Worm (Caenorhabditis elegans) whole organism, early embryonic: Measurements from ENCODE around the gene unc-26.

Experiments
- B0310.2 ChIP-seq: sonication (generic microtip); optimal IDR thresholded peaks from 2 replicates; lab custom pipeline; 2016; ENCODE audit warnings: mild to moderate bottlenecking, missing genetic modification characterization, missing compliant biosample characterization
- F13C5.2 ChIP-seq: sonication (generic microtip); optimal IDR thresholded peaks from 2 replicates; lab custom pipeline; 2017; ENCODE audit warnings: mild to moderate bottlenecking, missing genetic modification characterization, inconsistent platforms, missing compliant biosample characterization
- aly-1 ChIP-seq: sonication (generic microtip); optimal IDR thresholded peaks from 2 replicates; lab custom pipeline; 2016; ENCODE audit warnings: missing genetic modification characterization, missing compliant biosample characterization
- ama-1 ChIP-seq: fragments of 150-350 bp; optimal IDR thresholded peaks from 2 replicates; lab custom pipeline; 2014
- ceh-13 ChIP-seq: fragments of 200-800 bp; sonication (Bioruptor generic); optimal IDR thresholded peaks from 2 replicates; lab custom pipeline; 2018; ENCODE audit warnings: mild to moderate bottlenecking, missing genetic modification characterization, missing compliant biosample characterization
- ceh-36 ChIP-seq: sonication (generic microtip); optimal IDR thresholded peaks from 2 replicates; lab custom pipeline; 2016; ENCODE audit warnings: missing genetic modification characterization, inconsistent platforms, missing compliant biosample characterization
- ets-7 ChIP-seq: sonication (generic microtip); optimal IDR thresholded peaks from 2 replicates; lab custom pipeline; 2016; ENCODE audit warnings: missing genotype, missing genetic modification characterization, missing compliant biosample characterization
- flt-1 ChIP-seq: fragments of 200-800 bp; sonication (Bioruptor generic); IDR thresholded peaks from 2 replicates; pipeline ENCODE4 v1.3.6; 2022; ENCODE audit warnings: missing genetic modification characterization, missing compliant biosample characterization
- hmbx-1 ChIP-seq: sonication (generic microtip); optimal IDR thresholded peaks from 2 replicates; lab custom pipeline; 2016; ENCODE audit warnings: mild to moderate bottlenecking, missing genetic modification characterization, missing compliant biosample characterization
- hmg-4 ChIP-seq: fragments of 200-800 bp; sonication (Bioruptor generic); optimal IDR thresholded peaks from 2 replicates; lab custom pipeline; 2018; ENCODE audit warnings: mild to moderate bottlenecking, missing genetic modification characterization, missing compliant biosample characterization
- hnd-1 ChIP-seq: sonication (generic microtip); optimal IDR thresholded peaks from 2 replicates; lab custom pipeline; 2016; ENCODE audit warnings: missing genetic modification characterization, missing compliant biosample characterization
- pes-1 ChIP-seq: fragments of 200-800 bp; sonication (Bioruptor generic); IDR thresholded peaks from 2 replicates; pipeline ENCODE4 v1.3.6; 2022; ENCODE audit warnings: missing genetic modification reagents, missing genetic modification characterization, missing compliant biosample characterization
- scrt-1 ChIP-seq: fragments of 200-800 bp; sonication (Bioruptor generic); IDR thresholded peaks from 2 replicates; pipeline ENCODE4 v1.3.6; 2022; ENCODE audit warnings: missing genetic modification characterization, missing compliant biosample characterization
- sea-1 ChIP-seq: fragments of 200-800 bp; sonication (Bioruptor generic); conservative IDR thresholded peaks from 2 replicates; pipeline ENCODE4 v1.3.6; 2022; ENCODE audit warnings: missing genetic modification characterization, missing compliant biosample characterization
- tbx-11 ChIP-seq: fragments of 200-800 bp; sonication (Bioruptor generic); IDR thresholded peaks from 2 replicates; pipeline ENCODE4 v1.3.6; 2022; ENCODE audit warnings: missing genetic modification characterization, missing compliant biosample characterization
- tbx-37 ChIP-seq: fragments of 200-800 bp; sonication (Bioruptor generic); conservative IDR thresholded peaks from 2 replicates; pipeline ENCODE4 v1.3.6; 2022; ENCODE audit warnings: missing genetic modification reagents, missing genetic modification characterization, missing compliant biosample characterization
- tra-4 ChIP-seq: sonication (generic microtip); optimal IDR thresholded peaks from 2 replicates; lab custom pipeline; 2017; ENCODE audit warnings: missing genetic modification characterization, missing compliant biosample characterization

The unc-26 gene

DNA sequence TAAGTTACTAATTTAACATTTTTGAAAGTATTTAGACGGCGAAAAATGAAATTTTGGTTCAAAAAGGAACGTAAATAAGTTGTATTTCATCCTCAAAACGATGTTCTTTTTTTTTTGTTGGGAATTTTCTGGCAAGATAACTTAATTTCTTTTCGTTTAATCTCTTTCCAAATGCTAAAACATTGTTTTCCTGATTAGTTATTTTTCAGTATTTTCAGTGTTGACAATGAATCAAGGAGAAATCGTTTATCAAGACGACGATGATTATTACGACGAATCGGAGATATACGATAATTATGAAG, 31.5 kb downstream of the unc-26 start, which contains the start of gene lin-54:
Gene lin-54, plus strand, starts transcription at position 203 of the 302 bp plus-strand sequence.
- TF ChIP-seq ceh-36, result no peak
- no peak for TF ChIP-seq sea-1 (GFP tag; lab: Robert Waterston, UW)
- no peak for TF ChIP-seq ceh-13 (GFP tag; lab: Kevin White, UChicago)
- TF ChIP-seq hmg-4, result no peak
- TF ChIP-seq hnd-1, result no peak
- TF ChIP-seq F13C5.2 (tag; lab: Kevin White, UChicago), result no peak
- no peak for TF ChIP-seq tra-4 (tag; lab: Kevin White, UChicago)
- no peak for TF ChIP-seq ama-1 (lab: Kevin White, UChicago)
- no peak for TF ChIP-seq tbx-11 (GFP tag; lab: Robert Waterston, UW)
- TF ChIP-seq B0310.2 (tag; lab: Kevin White, UChicago), result no peak
- TF ChIP-seq ets-7, result no peak
- TF ChIP-seq pes-1 (GFP tag; lab: Robert Waterston, UW), result no peak
- TF ChIP-seq tbx-37 (GFP tag; lab: Robert Waterston, UW), result no peak

DNA sequence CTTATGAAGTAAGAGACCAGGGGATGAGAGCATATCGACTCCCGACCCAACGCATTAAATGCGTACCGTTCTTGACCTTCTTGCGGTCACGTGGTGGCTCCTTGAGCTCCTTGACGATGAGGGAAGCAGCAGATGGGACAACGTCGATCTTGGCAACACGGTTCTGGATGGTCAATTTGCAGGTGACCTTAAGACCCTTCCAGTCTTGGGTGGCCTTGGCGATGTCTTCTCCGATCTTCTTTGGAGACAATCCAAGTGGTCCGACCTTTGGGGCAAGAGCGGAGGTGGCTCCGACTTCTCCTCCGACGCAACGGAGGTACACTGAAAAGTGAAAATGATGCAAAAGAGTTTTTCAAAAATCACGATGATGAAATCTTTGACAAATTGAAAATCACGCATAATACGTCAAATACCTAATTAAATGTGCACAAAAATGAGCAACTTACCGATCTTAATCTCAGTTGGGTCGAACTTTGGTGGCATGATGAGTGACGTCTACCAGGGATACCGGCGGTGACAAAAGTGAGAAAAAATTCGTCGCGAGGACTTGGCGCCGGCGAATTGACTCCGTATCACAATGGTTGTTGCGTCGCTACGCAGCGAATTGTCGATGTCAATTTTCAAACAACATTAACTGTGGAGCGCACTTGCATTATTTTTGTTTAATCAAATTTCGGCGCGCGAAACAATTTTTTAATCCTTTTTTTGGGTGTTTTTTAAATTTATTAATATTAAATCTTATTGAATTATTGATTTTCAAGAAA, 32.1 kb downstream of the unc-26 start, which contains the start of gene rpl-12:
Gene rpl-12, minus strand, starts transcription at position 574 of the 764 bp plus-strand sequence.
- TF ChIP-seq ceh-36 (peak; percentile 37), hmbx-1 (no peak), tbx-37 (GFP tag; lab: Robert Waterston, UW) (peak; percentile 27; the same call in 1 of the 2 replicates), sea-1 (GFP tag; lab: Robert Waterston, UW) (peak; percentile 61; the same call in 1 of the 2 replicates), B0310.2 (tag; lab: Kevin White, UChicago) (no peak), ama-1 (lab: Kevin White, UChicago) (no peak), flt-1 (peak; percentile 44; the same call in 1 of the 2 replicates), tra-4 (tag; lab: Kevin White, UChicago) (no peak), scrt-1 (no peak), hnd-1 (no peak), tbx-11 (GFP tag; lab: Robert Waterston, UW) (peak; percentile 47; the same call in 1 of the 2 replicates), pes-1 (GFP tag; lab: Robert Waterston, UW) (peak; percentile 65), F13C5.2 (tag; lab: Kevin White, UChicago) (peak; percentile 92), ets-7 (no peak), aly-1 (tag; lab: Kevin White, UChicago) (no peak), hmg-4 (peak; percentile 72), ceh-13 (GFP tag; lab: Kevin White, UChicago) (no peak)

DNA sequence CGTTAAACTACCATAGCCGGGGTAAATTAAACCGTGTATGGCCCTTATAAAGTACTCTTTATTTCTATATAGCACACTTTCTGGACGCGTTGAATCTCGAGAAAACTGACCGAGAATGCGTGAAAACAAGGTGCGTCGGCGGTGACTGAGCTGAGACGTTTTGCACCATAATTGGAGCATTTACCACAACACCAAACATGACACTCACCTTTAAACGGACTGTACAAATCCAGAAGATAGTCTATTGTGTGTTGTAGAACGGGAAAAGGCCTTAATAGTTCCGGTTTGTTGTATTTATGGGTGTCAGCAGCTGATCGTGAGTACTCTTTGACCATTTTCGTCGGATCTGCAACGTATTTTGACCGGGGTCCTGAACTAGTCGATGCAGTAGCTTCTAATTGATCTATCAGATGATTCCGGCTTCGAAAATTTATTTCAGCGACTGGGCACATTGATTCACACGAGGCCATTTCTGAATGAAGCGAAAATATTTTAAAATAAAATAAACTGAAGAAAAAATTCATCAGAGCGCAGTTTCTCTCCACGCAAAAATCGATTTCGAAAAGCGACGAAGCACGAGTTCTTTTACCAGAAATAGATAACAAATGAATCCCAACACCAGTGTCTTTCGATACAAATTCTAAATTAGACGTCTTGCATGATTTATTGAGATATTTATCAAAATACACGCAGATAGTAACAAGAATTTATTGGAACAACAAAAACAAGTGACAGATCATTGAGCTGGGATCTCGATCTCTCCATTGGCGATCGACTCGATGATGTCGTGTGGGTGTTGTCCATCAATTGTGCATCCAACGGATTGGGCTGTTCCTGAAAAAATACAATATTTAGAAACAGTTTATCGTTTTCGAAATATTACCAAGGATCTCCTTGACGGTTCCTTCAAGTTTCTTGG, 33.1 kb downstream of the unc-26 start, which contains the start of gene tag-115:
Gene tag-115, minus strand, starts transcription at position 472 of the 919 bp plus-strand sequence.
- TF ChIP-seq F13C5.2 (tag; lab: Kevin White, UChicago) (no peak), tra-4 (tag; lab: Kevin White, UChicago) (no peak), pes-1 (GFP tag; lab: Robert Waterston, UW) (no peak), aly-1 (tag; lab: Kevin White, UChicago) (no peak), scrt-1 (no peak), ceh-36 (no peak), hnd-1 (no peak), hmbx-1 (no peak), tbx-11 (GFP tag; lab: Robert Waterston, UW) (no peak), ets-7 (no peak), hmg-4 (no peak), tbx-37 (GFP tag; lab: Robert Waterston, UW) (no peak), ceh-13 (GFP tag; lab: Kevin White, UChicago) (no peak), B0310.2 (tag; lab: Kevin White, UChicago) (no peak), flt-1 (no peak), ama-1 (lab: Kevin White, UChicago) (no peak)

DNA sequence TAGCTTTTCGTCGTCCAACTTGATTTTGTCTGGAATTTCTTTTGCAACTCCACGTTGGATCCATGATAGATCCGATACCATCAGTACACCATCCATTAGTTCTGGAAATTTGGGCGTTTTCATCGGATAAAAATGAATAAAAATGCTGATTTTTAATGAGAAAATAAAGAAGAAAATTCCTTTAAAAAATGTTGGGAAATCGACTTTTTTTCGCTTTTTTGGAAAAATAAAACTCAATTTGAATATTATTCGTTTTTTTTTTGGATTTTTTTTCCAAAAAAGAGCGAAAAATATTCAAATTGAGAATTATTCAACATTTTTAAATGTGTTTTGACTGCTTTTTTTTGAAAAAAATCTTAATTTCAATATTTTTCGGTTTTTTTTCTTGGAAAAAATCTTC, 35.8 kb downstream of the unc-26 start, which contains the start of gene pwp-1:
Gene pwp-1, minus strand, starts transcription at position 101 of the 400 bp plus-strand sequence.
- TF ChIP-seq tbx-11 (GFP tag; lab: Robert Waterston, UW) (no peak), ceh-36 (no peak), tra-4 (tag; lab: Kevin White, UChicago) (no peak), hmbx-1 (no peak), B0310.2 (tag; lab: Kevin White, UChicago) (no peak), ama-1 (lab: Kevin White, UChicago) (no peak), sea-1 (GFP tag; lab: Robert Waterston, UW) (no peak), pes-1 (GFP tag; lab: Robert Waterston, UW) (no peak), ceh-13 (GFP tag; lab: Kevin White, UChicago) (no peak), scrt-1 (no peak), F13C5.2 (tag; lab: Kevin White, UChicago) (no peak), aly-1 (tag; lab: Kevin White, UChicago) (no peak), flt-1 (no peak)

DNA sequence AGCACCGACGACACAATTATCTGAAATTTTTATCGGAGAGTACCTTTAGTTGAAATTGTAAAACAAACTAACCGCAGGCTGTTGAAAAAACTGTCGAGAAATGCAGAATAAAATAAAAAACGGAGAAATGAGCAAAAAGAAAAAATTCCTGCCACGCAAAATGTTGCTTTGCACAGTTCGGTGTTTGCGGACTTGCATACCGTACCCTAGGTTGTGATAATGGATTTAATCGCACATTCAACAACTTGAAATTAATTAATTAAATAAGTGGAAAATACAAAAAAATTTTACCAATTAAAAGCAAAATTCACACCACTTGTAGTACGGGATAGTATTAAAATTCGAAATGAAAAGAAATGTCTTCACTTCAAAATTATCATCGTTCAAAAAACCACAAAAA, 40.9 kb downstream of the unc-26 start:
- TF ChIP-seq ets-7, result no peak
- TF ChIP-seq aly-1 (tag; lab: Kevin White, UChicago), result no peak
- TF ChIP-seq F13C5.2 (tag; lab: Kevin White, UChicago), result peak; percentile 43
- no peak for TF ChIP-seq scrt-1
- no peak for TF ChIP-seq sea-1 (GFP tag; lab: Robert Waterston, UW)
- no peak for TF ChIP-seq ceh-36
- TF ChIP-seq tra-4 (tag; lab: Kevin White, UChicago), result no peak
- no peak for TF ChIP-seq B0310.2 (tag; lab: Kevin White, UChicago)

DNA sequence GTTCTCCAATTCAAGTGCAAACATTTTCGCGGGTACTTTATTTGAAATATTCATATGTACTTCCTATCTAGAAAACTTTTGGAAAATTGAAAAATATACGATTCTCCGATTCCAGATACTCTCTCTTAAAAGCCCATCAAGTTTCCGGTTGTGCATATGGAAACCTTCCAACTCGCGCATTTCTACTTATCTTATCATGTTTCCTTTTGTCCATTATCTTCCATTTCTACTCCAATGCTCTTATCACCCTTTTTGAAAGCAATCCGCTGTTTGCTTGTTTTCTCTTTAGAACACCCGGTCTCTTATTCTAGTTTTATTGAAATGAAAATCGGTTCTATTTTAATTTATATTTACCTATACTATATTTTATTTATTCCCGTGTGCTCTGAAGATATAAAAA, 50.7 kb downstream of the unc-26 start, which contains the start of gene C48D1.5:
Gene C48D1.5, plus strand, starts transcription at position 301 of the 400 bp plus-strand sequence.
- no peak for TF ChIP-seq scrt-1
- TF ChIP-seq hnd-1, result no peak
- no peak for TF ChIP-seq aly-1 (tag; lab: Kevin White, UChicago)
- no peak for TF ChIP-seq ceh-13 (GFP tag; lab: Kevin White, UChicago)
- TF ChIP-seq hmbx-1, result no peak
- no peak for TF ChIP-seq F13C5.2 (tag; lab: Kevin White, UChicago)
- no peak for TF ChIP-seq sea-1 (GFP tag; lab: Robert Waterston, UW)
- TF ChIP-seq pes-1 (GFP tag; lab: Robert Waterston, UW), result no peak
- no peak for TF ChIP-seq tra-4 (tag; lab: Kevin White, UChicago)
- TF ChIP-seq ceh-36, result no peak
- TF ChIP-seq tbx-11 (GFP tag; lab: Robert Waterston, UW), result no peak
- no peak for TF ChIP-seq ets-7
- no peak for TF ChIP-seq hmg-4
- TF ChIP-seq ama-1 (lab: Kevin White, UChicago), result no peak
- no peak for TF ChIP-seq B0310.2 (tag; lab: Kevin White, UChicago)
- TF ChIP-seq tbx-37 (GFP tag; lab: Robert Waterston, UW), result no peak
- TF ChIP-seq flt-1, result no peak
